Worm (Caenorhabditis elegans): ENCODE data around the gene nspc-16.

Gene nspc-16

ce11 chrX:14530107-14530506, 6.7 kb downstream of the nspc-16 start, which contains the start of gene nspc-20:
TSS of gene nspc-20 (minus strand) at chrX:14530207.
- no peak for TF ChIP-seq sptf-2 (GFP tag; optimal IDR thresholded peaks at IDR 0.05)

ce11 chrX:14534117-14534516, 10.7 kb downstream of the nspc-16 start, which contains the start of gene T24C2.5:
TSS of gene T24C2.5 (plus strand) at chrX:14534417.
- no peak for TF ChIP-seq C06A6.2 (GFP tag; conservative IDR thresholded peaks at IDR 0.05)
- no peak for TF ChIP-seq nfyb-1 (GFP tag; IDR thresholded peaks at IDR 0.05)
- no peak for TF ChIP-seq nhr-80 (tag; optimal IDR thresholded peaks at IDR 0.05)
- TF ChIP-seq F49E8.2 (tag; optimal IDR thresholded peaks at IDR 0.05; ENCODE audit: insufficient read depth): no peak
- no peak for TF ChIP-seq fkh-3 (tag; optimal IDR thresholded peaks at IDR 0.05)
- TF ChIP-seq pha-4 (tag; optimal IDR thresholded peaks at IDR 0.05): no peak
- no peak for TF ChIP-seq nhr-120 (GFP tag; IDR thresholded peaks at IDR 0.05)
- no peak for TF ChIP-seq ets-4 (GFP tag; optimal IDR thresholded peaks at IDR 0.05)
- TF ChIP-seq nfya-2 (GFP tag; IDR thresholded peaks at IDR 0.05): no peak
- TF ChIP-seq egl-18 (GFP tag; IDR thresholded peaks at IDR 0.05): no peak
- TF ChIP-seq snpc-4 (GFP tag; optimal IDR thresholded peaks at IDR 0.05): no peak
- TF ChIP-seq snpc-4 (tag; optimal IDR thresholded peaks at IDR 0.05): no peak
- TF ChIP-seq tbx-9 (tag; optimal IDR thresholded peaks at IDR 0.05; ENCODE audit: borderline replicate concordance): no peak
- TF ChIP-seq xnd-1 (tag; optimal IDR thresholded peaks at IDR 0.05): no peak

ce11 chrX:14534596-14534995, 11.2 kb downstream of the nspc-16 start:
- TF ChIP-seq egl-44 (GFP tag; IDR thresholded peaks at IDR 0.05) (no peak), madf-10 (tag; optimal IDR thresholded peaks at IDR 0.05) (no peak), somi-1 (GFP tag; optimal IDR thresholded peaks at IDR 0.05) (no peak), fkh-3 (tag; optimal IDR thresholded peaks at IDR 0.05) (no peak), hmg-20 (GFP tag; IDR thresholded peaks at IDR 0.05) (no peak), cebp-1 (GFP tag; IDR thresholded peaks at IDR 0.05) (no peak), cebp-1 (tag; optimal IDR thresholded peaks at IDR 0.05) (no peak), rpc-1 (optimal IDR thresholded peaks at IDR 0.05) (no peak), rpc-1 (tag; optimal IDR thresholded peaks at IDR 0.05) (no peak)

ce11 chrX:14535913-14536312, 12.5 kb downstream of the nspc-16 start:
- no peak for TF ChIP-seq lag-1 (GFP tag; IDR thresholded peaks at IDR 0.05)
- no peak for TF ChIP-seq ztf-25 (GFP tag; IDR thresholded peaks at IDR 0.05)
- no peak for TF ChIP-seq ztf-18 (tag; optimal IDR thresholded peaks at IDR 0.05)
- no peak for TF ChIP-seq unc-130 (GFP tag; optimal IDR thresholded peaks at IDR 0.05)
- TF ChIP-seq nhr-80 (tag; optimal IDR thresholded peaks at IDR 0.05): peak; percentile 34

- TF ChIP-seq nhr-80 (tag; optimal IDR thresholded peaks at IDR 0.05) (peak; percentile 38), aptf-2 (GFP tag; conservative IDR thresholded peaks at IDR 0.05) (no peak), cebp-1 (GFP tag; IDR thresholded peaks at IDR 0.05) (peak; percentile 35; the same call in 1 of the 2 replicates), cebp-1 (tag; optimal IDR thresholded peaks at IDR 0.05) (peak; percentile 57)
Measured at ce11 chrX:14537625-14538024, 14.2 kb downstream of the nspc-16 start.

- TF ChIP-seq egrh-3 (GFP tag; IDR thresholded peaks at IDR 0.05) (no peak), snpc-3.4 (tag; optimal IDR thresholded peaks at IDR 0.05) (no peak), die-1 (tag; optimal IDR thresholded peaks at IDR 0.05) (no peak), atf-7 (tag; optimal IDR thresholded peaks at IDR 0.05) (peak; percentile 46), pha-4 (tag; optimal IDR thresholded peaks at IDR 0.05) (peak; percentile 27), egl-44 (GFP tag; IDR thresholded peaks at IDR 0.05) (0 out of 2 replicates have a peak, but pooled peaks have one; percentile 20), attf-3 (GFP tag; conservative IDR thresholded peaks at IDR 0.05) (no peak), nhr-90 (tag; optimal IDR thresholded peaks at IDR 0.05) (no peak), ceh-100 (GFP tag; IDR thresholded peaks at IDR 0.05) (no peak), Y79H2A.3 (GFP tag; conservative IDR thresholded peaks at IDR 0.05) (no peak), gei-17 (GFP tag; optimal IDR thresholded peaks at IDR 0.05) (no peak), nfyb-1 (GFP tag; IDR thresholded peaks at IDR 0.05) (no peak), lin-40 (tag; optimal IDR thresholded peaks at IDR 0.05) (no peak), lag-1 (GFP tag; IDR thresholded peaks at IDR 0.05) (no peak), snpc-4 (GFP tag; optimal IDR thresholded peaks at IDR 0.05) (no peak), snpc-4 (tag; optimal IDR thresholded peaks at IDR 0.05) (peak in 1 of 4 experiments; percentile 31), C06A6.2 (GFP tag; conservative IDR thresholded peaks at IDR 0.05) (no peak), cebp-2 (GFP tag; IDR thresholded peaks at IDR 0.05) (no peak), Y67H2A.10 (GFP tag; conservative IDR thresholded peaks at IDR 0.05) (no peak), nhr-80 (tag; optimal IDR thresholded peaks at IDR 0.05) (peak; percentile 90)
Measured at ce11 chrX:14539468-14539867, 16.1 kb downstream of the nspc-16 start.

Measured in whole organism, young adult.